Fruit fly (Drosophila melanogaster) Kc167 (cell line): Measurements from ENCODE around the gene Lgr4.

Experiments used
- Myc ChIP-seq: fragments of >200 bp; optimal IDR thresholded peaks from 2 replicates; lab custom pipeline; 2017; ENCODE audit warnings: missing external identifiers
- Sin3A ChIP-seq: fragments of >200 bp; optimal IDR thresholded peaks from 2 replicates; lab custom pipeline; 2018; ENCODE audit warnings: missing external identifiers
- h ChIP-seq: fragments of >200 bp; optimal IDR thresholded peaks from 3 replicates; lab custom pipeline; 2018; ENCODE audit warnings: missing external identifiers
- insv ChIP-seq: fragments of >200 bp; optimal IDR thresholded peaks from 3 replicates; lab custom pipeline; 2018; ENCODE audit warnings: missing external identifiers
- psq ChIP-seq: fragments of >200 bp; optimal IDR thresholded peaks from 2 replicates; lab custom pipeline; 2017; ENCODE audit warnings: missing external identifiers
- ttk ChIP-seq: sonication (Bioruptor generic); optimal IDR thresholded peaks from 2 replicates; lab custom pipeline; 2017; ENCODE audit warnings: missing external identifiers

Gene Lgr4

DNA sequence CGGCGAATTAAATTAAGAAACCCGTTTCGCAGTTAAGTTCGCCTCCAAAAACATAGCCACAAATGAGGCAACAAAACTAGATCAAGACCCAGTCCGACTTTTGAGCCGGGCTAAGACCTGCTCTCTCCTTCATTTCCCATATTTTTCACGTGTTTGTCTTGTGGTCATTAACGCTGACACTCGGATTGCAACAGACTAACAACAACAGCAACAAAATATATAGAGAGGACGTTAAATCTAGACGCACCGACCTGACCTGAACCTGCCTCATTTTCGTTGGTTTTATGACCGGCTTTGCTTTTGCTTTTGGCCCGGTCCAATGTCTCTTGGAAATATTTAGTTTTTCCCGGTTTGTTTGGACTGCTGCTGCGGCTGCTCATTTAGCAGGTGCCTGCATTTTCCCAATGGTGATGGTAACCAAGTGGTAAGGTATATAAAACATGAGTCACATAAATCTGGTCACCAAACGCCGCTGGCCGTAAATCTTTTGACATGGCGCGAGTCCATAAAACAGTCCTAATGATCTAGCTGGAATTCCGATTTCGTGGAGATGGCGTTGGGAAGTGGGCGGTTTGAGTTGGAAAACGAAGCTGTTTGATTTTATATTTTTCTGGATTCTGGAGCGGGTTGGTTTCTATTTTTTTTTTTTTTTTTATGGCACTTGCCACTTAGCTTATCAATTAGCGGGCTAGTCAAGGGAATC, 38.7 kb upstream of the Lgr4 start:
- no peak for TF ChIP-seq insv (lab: Kevin White, UChicago)
- TF ChIP-seq Myc (lab: Kevin White, UChicago), result no peak
- TF ChIP-seq psq (lab: Kevin White, UChicago), result no peak
- no peak for TF ChIP-seq Sin3A (lab: Kevin White, UChicago)
- TF ChIP-seq h, result no peak
- no peak for TF ChIP-seq ttk (lab: Kevin White, UChicago)

DNA sequence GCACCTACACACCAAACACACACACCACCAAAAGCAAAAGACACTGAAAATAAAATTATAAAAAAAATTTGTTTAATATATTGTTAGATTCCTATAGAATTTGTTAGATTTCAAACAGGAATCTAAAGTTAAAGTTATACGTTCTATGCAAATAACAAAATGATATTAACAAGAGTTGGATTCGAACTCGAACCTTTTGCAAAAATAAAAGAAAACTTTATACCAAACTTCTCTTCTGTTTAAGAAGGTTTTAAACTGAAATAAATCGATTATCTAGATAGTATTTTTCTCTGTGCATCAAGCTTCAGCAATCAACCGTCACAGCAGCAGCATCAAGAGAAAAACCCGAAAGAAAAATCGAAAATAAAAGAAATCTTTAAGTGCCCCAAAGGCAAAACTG, 37.5 kb upstream of the Lgr4 start:
- no peak for TF ChIP-seq ttk (lab: Kevin White, UChicago)
- TF ChIP-seq Sin3A (lab: Kevin White, UChicago), result no peak
- no peak for TF ChIP-seq h
- TF ChIP-seq psq (lab: Kevin White, UChicago), result no peak
- TF ChIP-seq insv (lab: Kevin White, UChicago), result no peak
- no peak for TF ChIP-seq Myc (lab: Kevin White, UChicago)

DNA sequence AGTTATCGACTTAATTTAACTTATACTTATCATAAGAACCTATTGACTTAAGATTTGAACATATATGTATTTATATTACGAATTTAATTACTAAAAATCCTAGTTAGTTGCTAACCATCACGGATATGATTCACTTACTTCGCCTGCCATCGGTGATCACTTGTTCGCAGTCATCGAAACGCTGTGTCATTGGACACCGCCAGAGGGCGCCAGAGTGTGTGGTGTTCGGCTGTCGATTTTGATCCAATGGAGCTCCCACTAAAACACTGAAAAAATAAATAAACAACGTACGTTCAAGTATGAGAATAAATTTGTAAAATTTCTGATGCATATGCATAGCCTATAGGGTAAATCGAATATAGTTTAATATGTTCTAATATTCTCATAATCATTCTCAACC, 35.9 kb upstream of the Lgr4 start:
- TF ChIP-seq h (no peak), Sin3A (lab: Kevin White, UChicago) (no peak)

DNA sequence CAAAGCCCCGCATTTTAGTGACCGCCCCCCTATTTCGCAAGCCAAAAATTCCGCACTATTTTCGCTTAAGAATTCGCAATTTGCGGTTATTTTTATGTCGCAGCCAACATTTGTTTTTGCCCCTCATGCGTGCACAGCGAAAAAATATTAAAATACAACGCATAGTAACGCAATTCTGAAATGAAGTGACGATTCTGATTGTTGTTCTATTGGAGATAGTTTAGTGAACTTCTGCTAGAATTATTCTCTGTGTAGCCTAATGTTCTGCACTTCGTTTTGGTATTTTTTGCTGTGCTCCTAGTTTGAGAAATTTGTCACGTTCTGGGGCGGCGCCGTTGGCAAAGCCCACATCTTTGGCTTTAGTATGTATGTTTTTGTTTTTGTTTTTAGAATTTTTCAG, 32.9 kb upstream of the Lgr4 start:
- no peak for TF ChIP-seq psq (lab: Kevin White, UChicago)
- TF ChIP-seq insv (lab: Kevin White, UChicago), result no peak
- no peak for TF ChIP-seq ttk (lab: Kevin White, UChicago)
- TF ChIP-seq h, result no peak
- TF ChIP-seq Myc (lab: Kevin White, UChicago), result no peak
- TF ChIP-seq Sin3A (lab: Kevin White, UChicago), result no peak

DNA sequence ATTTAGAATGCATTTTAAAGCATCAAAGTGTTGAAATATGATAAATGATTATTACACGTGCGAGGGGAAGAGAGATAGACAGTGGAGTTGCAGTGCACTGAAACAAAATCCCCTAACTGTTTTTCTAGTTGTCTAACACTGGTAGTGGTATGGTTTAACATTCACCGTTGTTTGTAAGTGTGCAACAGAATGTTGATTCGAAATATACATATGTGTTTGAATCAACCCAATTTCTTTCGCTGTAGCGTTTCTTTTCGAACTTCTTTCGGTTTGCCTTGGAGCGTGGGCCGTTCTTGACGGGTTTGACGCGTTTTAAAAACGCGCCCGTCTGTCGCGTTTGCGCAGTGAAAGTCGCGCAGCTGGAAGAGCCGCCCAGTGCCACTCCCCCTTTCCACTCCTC, 32.3 kb upstream of the Lgr4 start:
- TF ChIP-seq insv (lab: Kevin White, UChicago), result no peak
- no peak for TF ChIP-seq h
- no peak for TF ChIP-seq Myc (lab: Kevin White, UChicago)
- no peak for TF ChIP-seq Sin3A (lab: Kevin White, UChicago)
- TF ChIP-seq psq (lab: Kevin White, UChicago), result no peak
- no peak for TF ChIP-seq ttk (lab: Kevin White, UChicago)

DNA sequence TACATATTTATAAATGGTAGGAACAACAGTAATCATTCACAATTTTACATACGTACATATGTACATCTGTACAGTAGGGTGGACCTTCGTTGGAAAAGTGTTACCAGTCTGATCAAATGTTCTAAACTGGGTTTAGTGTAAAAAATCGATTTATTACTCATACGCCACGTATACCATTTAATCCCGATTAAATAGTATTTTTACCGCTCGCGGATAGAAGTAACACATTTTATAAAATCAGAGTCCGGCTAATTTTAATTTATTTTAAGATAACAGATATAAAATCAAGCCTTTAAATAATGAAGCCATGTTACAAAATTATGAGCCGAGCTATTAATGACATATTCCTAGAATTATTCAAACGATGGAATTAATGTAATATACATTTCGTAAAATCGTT, 31.5 kb upstream of the Lgr4 start:
- no peak for TF ChIP-seq insv (lab: Kevin White, UChicago)
- TF ChIP-seq psq (lab: Kevin White, UChicago), result no peak
- no peak for TF ChIP-seq Myc (lab: Kevin White, UChicago)
- TF ChIP-seq Sin3A (lab: Kevin White, UChicago), result no peak
- no peak for TF ChIP-seq ttk (lab: Kevin White, UChicago)
- no peak for TF ChIP-seq h

DNA sequence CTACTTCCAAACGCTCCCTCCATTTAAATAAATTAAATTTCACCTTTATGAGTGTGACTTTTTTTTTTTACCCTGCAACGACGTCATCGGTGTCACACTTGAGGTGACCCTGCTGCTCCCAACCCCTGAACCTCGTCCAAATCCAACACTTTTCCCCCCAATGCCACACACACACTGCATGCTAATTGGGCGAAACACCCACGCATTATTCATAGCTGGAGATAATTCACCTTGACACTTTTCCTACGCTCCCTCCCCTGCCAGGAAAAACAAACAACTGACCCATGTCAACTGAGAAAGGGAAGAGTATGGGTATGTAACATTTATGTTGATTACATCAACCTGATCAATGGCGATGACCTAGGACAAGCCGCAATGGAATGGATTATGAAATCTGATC, 30.3 kb upstream of the Lgr4 start:
- TF ChIP-seq psq (lab: Kevin White, UChicago) (no peak), ttk (lab: Kevin White, UChicago) (no peak), insv (lab: Kevin White, UChicago) (no peak), Myc (lab: Kevin White, UChicago) (no peak), Sin3A (lab: Kevin White, UChicago) (no peak), h (no peak)

DNA sequence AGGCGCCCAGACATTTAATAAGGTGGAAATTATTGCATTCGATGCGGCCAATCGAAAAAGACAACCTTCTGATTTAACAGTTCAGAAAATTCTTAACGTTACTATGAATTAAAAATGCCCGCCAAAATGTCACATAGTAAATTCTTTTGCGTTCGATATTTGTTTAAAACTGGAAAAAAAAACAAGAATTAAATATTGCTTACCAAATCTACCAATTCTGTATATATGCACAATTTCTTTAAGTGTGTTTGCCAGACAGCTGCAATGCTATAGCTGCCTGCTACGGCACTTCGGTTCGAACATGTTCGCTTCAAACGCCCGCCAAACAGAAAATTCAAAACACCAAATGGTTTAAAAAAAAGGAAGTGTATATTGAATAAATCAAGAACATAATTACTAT, 25.1 kb upstream of the Lgr4 start:
- TF ChIP-seq h, result no peak
- no peak for TF ChIP-seq Sin3A (lab: Kevin White, UChicago)
- no peak for TF ChIP-seq insv (lab: Kevin White, UChicago)
- TF ChIP-seq psq (lab: Kevin White, UChicago), result no peak
- no peak for TF ChIP-seq ttk (lab: Kevin White, UChicago)
- TF ChIP-seq Myc (lab: Kevin White, UChicago), result no peak

DNA sequence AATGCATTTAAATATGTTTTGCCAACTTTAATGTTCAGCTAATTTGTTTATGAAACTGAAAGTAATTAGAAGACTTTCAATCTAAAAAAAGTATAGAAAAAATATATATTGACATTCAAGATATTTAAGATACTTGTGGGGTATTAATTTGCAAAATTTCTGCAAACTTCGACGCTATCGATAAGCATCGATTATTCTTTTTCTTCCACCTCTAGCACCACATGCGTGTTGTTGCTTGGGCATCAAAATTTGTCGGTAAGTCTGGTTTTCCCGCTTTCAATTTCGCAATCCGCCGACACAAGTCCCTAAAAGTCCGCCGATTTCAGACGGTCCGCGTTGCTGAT, 23.1 kb upstream of the Lgr4 start, which contains the start of gene REG:
TSS of gene REG (plus strand) at position 188 of the 344 bp plus-strand sequence.
- TF ChIP-seq insv (lab: Kevin White, UChicago) (no peak), h (no peak), Myc (lab: Kevin White, UChicago) (no peak), Sin3A (lab: Kevin White, UChicago) (no peak), ttk (lab: Kevin White, UChicago) (no peak)

DNA sequence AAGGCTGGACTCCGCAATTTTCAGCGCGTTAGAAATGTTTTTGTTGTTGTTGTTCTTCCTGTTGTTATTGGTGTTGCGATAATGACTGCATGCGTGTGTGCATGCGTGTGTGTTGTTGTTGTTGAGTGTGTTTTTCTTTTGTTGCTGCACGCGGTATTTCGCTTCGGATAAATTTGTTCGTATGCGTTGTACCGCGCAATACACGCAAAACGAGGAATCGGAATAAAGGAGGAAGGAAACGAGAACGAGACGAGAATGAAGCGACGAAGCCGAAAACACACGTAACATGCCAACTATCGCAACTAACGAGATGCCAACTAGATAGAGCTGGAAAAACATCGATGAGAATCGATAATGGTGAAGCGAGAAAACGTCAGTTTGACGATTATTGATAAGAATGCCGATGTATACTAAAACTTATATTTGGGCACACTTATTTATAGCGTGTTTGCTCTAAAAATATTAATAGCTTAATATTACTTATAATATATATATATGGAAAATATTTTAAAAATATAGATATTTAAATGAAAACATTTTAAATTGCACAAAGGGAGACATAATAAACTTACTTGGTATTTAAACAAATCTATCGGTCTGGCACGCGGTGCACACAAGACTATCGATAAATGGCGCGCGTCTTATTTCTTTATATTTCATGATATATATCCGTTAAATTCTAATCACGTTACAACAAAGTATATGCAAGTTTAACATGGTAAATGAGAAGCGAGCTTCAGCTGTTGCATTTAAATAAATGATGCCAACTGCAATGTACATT, 22.6 kb upstream of the Lgr4 start, which contains the start of gene sno:
TSS of gene sno (minus strand) at position 318 of the 781 bp plus-strand sequence.
- TF ChIP-seq Myc (lab: Kevin White, UChicago), result no peak
- TF ChIP-seq h, result no peak
- TF ChIP-seq Sin3A (lab: Kevin White, UChicago), result no peak
- no peak for TF ChIP-seq insv (lab: Kevin White, UChicago)
- no peak for TF ChIP-seq psq (lab: Kevin White, UChicago)

DNA sequence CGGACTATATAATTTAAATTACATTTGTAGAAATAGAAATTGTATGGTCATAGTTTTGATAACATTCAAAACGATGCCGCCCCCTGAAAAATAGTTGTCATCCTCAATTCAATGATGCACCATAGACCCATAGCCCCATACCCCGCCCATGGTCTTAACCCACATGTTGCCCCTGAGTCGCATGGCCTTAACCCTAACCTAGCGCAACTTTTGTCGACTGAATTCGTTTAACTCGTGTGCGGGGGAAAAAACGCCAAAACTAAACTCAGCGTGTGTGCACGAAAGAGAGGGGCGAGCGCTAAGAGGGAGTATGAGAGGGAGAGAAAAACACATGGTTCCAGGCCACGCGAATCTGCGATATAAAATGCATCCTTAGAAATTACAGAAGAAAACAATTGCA, 21.5 kb upstream of the Lgr4 start:
- no peak for TF ChIP-seq insv (lab: Kevin White, UChicago)
- TF ChIP-seq ttk (lab: Kevin White, UChicago), result no peak
- TF ChIP-seq Myc (lab: Kevin White, UChicago), result no peak
- TF ChIP-seq Sin3A (lab: Kevin White, UChicago), result no peak
- no peak for TF ChIP-seq h
- no peak for TF ChIP-seq psq (lab: Kevin White, UChicago)

DNA sequence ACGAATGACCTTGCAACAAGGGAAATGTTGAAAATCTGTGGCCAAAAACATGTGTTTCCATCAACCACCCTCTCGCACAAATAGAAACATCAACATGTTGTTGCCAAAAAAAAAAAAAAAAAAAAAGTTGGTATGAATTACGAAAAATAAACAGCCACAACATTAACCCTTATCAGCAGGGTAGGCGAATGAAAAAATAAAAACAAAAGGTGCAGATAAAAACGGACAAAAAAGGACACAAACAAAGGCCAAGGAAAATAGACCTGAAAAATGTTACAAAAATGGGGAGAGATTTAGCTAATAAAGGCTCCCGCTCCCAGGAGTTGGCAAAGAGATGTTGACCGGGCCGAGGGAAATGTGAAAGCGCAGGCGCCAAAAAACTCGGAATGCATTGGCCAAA, 20.4 kb upstream of the Lgr4 start:
- no peak for TF ChIP-seq psq (lab: Kevin White, UChicago)
- TF ChIP-seq Sin3A (lab: Kevin White, UChicago), result no peak
- TF ChIP-seq Myc (lab: Kevin White, UChicago), result no peak
- no peak for TF ChIP-seq ttk (lab: Kevin White, UChicago)
- TF ChIP-seq insv (lab: Kevin White, UChicago), result no peak
- no peak for TF ChIP-seq h
